Fruit fly (Drosophila melanogaster): ENCODE data around the gene CG32572.

Gene CG32572

DNA sequence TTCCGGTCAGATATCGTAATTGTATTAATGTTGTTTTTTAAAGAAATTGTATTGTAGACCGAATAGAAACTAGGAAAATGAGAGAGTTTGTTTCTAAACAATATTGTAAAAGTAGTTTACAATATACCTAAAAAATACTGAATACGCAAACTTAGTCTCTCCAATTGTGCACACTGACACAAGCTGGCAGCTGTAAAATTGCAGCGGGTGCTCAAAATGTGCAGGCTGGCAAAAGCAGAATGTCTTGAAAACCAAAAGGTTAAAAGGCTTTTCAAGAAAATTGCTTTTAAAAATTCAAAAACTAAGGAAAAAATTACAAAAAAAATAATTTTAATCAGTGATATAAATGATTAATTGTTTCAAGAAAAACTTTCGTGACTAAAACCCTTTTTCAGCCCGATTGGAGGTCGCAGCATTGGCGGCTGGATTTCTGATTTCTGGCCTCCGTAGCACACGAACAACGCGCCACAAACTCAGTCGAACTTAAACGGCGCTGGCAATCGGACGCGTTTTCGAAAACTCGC, 25.3 kb upstream of the CG32572 start, which contains the start of gene CG4678:
TSS of gene CG4678 (plus strand) at position 474 of the 524 bp plus-strand sequence.
- no peak for TF ChIP-seq noc (tag; optimal IDR thresholded peaks at IDR 0.05)

DNA sequence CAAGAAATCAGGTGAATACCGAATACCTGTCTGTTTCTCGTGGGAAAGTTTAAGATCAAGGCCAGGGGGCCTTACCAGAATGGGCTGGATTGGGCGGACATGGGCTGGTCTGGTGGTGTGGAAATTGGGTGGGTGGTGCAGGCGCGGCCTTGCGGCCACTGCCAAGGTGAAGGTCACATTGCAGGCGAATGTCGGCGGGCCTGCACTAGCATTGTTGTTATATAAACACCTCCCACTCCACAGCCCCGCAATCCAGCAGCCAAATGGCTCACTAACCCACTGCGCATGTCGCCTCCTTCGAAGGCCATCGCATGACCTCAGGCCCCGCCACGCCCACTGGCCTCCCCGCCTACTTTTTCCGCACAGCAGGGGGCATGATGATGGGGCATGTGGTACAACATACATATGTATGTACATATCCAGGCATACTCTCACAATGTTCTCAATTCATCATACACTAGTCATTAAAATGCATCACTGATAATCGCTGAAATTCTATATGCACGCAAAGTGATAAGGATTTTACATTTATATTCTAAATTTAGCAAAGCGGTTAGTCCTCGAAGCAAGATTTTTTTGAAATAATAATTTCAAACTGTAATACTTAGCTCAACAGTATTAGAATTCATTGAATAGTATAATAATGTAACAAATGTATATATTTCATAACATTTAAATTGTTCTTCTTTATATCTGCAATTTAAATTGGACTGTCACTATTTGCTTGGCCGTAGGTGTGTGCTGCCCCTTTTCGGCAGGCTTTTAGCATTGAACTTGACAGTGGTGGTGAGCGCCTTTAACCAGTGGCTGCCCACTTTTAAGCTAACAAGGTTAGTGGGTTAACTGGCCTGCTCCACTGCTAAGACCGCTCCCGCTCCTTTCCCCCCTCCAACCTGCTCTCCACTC, 24.1 kb upstream of the CG32572 start:
- TF ChIP-seq noc (tag; optimal IDR thresholded peaks at IDR 0.05), result no peak

DNA sequence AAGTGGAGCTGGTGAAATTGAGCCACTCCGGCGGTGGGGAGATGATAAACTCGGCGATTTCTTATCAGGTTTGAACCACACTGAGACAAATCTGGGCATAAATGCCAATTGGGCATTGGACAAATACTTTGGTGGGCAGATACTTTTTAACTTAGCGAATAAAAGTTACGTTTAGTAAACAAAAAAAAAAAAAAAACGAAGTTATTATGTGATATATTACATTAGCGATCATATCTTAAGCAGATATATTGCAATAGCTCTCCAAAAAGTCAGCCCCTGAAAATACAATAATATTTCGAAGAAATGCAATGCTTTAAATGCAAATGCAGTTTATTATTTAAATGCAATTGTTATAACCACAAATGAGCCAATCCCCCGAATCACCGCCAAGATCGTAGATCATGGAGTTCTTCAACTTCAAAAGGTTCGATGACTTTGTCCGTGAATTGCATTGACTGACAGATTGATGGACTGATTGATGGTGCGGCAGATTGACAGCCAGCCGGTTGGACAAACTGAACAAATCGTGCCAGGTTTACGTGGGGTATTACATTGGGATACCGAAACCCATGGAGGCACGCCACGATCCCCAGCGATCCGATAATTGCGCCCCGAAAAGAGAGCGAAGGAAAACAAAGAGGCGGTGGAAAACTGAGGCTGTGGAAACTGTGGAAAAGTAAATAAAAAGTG, 23.0 kb upstream of the CG32572 start:
- no peak for TF ChIP-seq noc (tag; optimal IDR thresholded peaks at IDR 0.05)

DNA sequence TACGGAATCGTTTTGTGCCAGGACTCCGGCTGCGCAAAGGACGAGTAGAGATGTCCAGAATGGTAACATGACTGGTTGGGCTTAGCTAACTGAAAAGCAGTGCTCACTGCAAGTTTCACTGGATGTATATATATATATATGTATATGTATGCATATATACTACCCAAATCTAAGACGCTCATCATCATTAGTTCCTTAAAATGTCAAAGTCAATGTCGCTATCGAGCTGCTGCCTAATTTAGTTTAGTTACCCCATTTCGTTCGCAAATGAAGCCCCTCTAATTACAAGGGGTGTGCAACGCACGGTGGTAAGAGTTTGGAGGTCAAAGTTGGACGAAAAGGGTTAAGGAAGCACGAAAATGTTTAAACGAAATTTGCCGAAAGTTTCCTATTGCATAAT, 20.9 kb upstream of the CG32572 start, which contains the start of gene CG9676:
TSS of gene CG9676 (minus strand) at position 101 of the 400 bp plus-strand sequence.
- no peak for TF ChIP-seq noc (tag; optimal IDR thresholded peaks at IDR 0.05)

DNA sequence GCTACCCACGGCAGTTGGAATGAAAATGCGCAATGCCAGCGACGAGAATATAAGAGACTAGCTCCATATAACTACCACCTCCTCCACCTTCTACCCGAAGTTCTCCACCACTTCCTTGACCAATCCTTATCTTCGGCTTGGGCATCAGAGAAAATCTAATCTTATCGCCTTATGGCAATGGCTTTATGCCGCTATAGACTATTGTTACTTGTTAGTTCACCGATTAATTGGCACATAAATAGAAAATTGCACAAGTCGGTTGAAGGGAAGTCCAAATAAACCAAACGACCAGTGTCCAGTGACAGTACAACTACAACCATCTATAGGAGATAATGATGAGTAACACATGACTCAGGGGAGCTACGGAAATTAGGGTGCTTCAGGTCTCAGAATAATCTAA, 19.0 kb upstream of the CG32572 start, which contains the start of gene sphe:
TSS of gene sphe (minus strand) at position 32 of the 400 bp plus-strand sequence.
- TF ChIP-seq noc (tag; optimal IDR thresholded peaks at IDR 0.05), result peak; percentile 8

DNA sequence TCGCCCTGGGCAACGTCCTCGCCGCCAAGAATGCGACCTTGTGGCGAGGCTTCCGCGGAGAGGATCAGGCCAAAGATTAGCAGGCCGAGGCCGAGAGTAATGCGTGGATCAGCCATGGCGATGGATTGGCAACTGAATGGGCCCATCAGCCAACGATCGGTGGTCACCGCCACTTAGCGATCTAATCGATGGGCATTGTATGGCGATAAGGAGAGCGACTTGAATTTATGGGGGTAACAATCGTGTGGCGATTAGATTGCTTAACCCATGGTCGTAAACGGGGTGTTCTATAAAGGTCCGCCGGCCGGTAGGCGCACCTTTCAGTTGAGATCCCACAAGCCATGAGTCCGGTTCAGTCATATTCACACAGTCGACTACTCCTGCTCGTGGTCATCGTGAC, 17.2 kb upstream of the CG32572 start, which contains the start of the genes CG9673 and CG4653:
TSS of gene CG9673 (minus strand) at position 138 of the 400 bp plus-strand sequence.
TSS of gene CG4653 (plus strand) at position 335 of the 400 bp plus-strand sequence.
- TF ChIP-seq noc (tag; optimal IDR thresholded peaks at IDR 0.05), result peak; percentile 7

DNA sequence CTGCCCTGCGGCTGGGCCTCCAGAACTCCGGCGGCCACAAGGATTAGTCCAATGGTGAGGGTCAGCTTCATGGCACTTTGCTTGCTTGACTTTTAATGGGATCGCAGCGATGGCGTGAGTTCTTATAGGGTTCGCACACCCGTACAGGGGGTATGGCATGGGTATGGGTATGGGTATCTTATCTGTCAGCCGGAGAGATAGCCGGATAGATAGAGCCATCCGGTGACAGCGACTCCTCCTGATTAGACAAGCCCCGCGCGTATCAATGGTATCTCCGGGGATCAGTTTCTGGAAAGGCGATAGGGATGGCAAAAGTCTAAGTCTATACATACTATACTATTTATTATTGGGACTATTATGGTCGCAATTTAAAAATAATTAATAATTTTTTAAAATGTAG, 14.2 kb upstream of the CG32572 start, which contains the start of gene CG9672:
TSS of gene CG9672 (minus strand) at position 101 of the 400 bp plus-strand sequence.
- no peak for TF ChIP-seq noc (tag; optimal IDR thresholded peaks at IDR 0.05)

DNA sequence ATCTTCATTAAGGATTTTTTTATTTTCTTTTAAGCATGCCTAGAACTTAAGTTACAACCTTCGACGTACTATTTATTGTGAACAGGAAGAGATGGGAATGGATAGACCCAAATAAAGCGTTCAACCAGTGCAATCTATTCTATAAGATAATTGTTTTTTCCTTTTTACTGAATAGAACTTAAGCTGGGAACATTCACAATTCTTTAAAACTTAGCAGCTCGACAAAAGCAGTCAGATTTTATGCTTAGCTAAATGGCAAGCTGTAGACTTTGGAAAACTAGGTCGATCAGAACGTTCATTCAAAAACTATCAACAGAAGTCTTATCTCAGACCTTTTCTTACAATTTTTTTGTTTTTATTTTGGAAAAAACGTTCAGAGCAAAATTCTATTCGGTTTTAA, 10.0 kb upstream of the CG32572 start, which contains the start of gene CG13008:
TSS of gene CG13008 (plus strand) at position 301 of the 400 bp plus-strand sequence.
- no peak for TF ChIP-seq noc (tag; optimal IDR thresholded peaks at IDR 0.05)

DNA sequence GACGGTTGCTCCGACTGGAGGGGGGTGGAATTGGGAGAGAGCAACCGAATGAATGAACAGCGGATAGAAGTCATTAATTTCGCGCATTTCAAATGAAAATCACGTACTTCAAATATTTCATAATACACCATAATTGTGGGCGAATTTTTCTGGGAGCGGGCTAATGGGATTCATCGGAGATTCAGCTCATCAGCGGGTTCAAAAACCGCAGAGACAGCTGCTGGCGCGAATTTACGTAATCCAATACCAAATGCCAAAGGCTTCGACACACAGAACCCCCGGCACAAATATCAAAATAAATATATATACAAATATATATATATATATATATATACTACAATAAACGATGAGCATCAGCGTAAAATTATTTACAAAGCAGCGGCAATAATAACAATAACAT, 4.3 kb upstream of the CG32572 start:
- TF ChIP-seq noc (tag; optimal IDR thresholded peaks at IDR 0.05), result no peak

DNA sequence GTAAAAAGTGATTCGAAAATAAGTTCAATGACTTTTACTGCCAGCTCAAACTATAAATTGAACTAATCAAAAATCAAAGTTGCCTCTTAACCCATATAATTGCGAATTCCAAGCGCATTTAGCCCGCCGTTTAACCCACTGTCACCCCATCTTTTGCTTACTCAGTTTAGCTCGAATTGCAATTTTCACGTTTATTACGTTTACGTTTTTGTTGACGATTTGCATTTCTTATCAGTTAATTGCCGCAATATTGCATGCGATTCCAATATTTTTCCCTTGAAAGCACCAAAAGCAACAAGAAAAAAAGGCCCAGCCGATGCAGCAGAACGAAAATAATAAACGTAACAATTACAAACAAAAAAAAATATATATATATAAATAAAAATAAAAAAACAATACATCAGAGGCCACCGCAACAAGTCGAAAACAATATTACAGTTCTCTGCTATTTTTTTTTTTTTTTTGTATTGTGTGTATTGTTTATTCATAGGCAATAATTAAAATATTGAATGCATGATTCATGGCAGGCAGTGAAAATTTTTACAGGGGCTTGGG, 2.7 kb upstream of the CG32572 start:
- no peak for TF ChIP-seq noc (tag; optimal IDR thresholded peaks at IDR 0.05)

DNA sequence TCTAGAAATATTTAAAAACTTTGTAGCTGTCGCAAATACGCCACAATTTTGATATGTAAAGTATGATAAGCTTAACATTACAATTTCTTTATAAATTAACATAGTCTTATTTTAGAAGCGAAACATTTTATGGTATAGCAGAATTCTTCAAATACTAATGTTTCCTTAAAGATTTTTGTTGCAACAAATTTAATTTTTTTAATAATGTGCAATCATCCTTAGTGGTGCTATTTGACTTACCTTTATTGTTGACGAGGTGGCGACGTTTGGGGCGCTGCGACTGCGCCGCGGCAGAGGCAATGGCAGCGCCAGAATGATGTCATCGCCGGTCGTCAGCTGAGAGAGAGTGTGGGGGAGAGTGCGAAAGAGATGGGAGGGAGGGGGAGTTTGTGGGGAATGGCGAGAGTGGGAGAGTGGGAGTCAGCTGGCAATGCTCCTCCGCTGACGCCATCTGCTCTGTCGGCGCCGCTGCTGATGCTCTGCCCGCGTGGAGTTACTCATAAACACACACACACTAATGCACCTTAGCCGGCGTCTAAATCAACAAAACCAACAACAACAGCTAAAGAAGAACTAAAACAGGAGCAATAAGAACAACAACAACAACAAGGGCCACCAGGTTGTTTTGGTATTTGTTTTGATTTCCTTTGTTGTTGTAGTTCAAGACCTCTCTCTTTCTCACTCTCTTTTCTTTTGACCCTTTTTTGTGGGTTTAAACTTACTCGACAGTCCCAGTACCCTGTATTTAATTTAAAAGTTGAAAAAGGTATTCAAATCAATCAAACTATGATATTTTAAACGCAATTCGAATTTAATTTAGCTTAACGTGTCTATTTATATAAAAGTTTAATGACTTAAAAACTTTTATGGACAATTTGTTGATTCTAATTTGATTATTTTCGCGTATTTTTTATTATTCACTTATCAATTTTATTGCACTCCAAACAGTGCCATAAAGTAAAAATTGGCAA, 2.5 kb downstream of the CG32572 start:
- peak; percentile 88 for TF ChIP-seq noc (tag; optimal IDR thresholded peaks at IDR 0.05)

DNA sequence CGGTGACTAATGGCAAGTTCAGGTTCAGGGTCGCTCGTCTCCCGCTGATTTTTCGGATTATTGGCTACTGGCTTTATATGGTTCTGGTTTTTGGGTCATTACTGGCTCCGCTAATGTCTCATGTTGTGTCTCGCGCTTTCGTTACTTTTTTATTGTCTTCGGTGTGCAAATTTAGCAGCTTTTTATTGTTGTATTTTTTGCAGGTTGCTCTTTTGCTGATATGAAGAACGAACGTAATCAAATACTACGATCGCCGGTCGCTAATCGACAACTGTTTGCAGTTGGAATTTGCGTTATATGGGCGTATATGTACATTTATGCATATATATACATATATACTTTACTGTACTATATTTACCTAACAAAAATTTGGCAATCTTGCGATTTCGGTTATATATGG, 3.6 kb downstream of the CG32572 start:
- no peak for TF ChIP-seq noc (tag; optimal IDR thresholded peaks at IDR 0.05)

DNA sequence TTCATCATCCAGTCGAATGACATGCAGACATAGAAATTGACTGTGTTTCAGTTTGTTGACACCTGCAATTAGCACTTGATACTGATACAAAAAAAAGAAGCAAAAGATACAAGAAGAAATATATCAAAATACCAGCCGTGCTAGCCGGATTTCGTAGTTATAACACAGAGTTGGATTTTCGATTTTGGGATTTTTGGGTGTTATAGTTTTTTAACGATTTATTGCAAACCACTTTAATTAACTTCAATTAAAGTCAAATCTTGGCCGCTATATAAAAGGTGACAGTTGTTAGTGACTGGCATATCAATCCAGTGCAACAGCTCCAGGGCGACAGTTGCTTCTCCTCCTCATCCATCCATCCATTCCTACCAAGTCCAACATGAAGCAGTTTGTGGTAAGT, 9.8 kb downstream of the CG32572 start, which contains the start of gene TwdlX:
TSS of gene TwdlX (plus strand) at position 301 of the 400 bp plus-strand sequence.
- no peak for TF ChIP-seq noc (tag; optimal IDR thresholded peaks at IDR 0.05)

DNA sequence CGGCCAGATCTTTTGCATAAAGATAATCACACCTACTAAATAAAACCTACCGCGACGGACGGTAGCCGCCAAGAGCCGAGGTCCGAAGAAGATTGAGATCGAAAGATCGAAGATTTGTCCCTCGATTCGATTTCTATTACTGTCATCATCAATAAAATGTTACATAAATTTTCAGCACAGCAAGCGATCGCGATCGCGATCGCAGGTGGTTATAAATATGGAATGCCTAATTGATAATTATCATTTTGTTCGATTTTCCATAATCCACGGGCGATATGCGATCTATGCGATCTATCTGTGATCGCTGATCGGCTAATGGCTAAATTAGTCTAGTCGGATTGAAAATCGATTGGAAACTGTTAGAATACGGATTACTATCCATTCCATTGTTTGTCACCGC, 12.3 kb downstream of the CG32572 start:
- TF ChIP-seq noc (tag; optimal IDR thresholded peaks at IDR 0.05), result no peak

All from whole organism, larva.